Worm (Caenorhabditis elegans) whole organism, L4 larva: ENCODE data around the gene ZK742.7.

Experiments used
- Y48G9A.11 ChIP-seq: fragments of 200-800 bp; sonication (Bioruptor generic); IDR thresholded peaks from 2 replicates; pipeline ENCODE4 v1.3.6; 2022; ENCODE audit warnings: missing genetic modification reagents, missing genetic modification characterization, missing compliant biosample characterization
- ZK546.5 ChIP-seq, 2 experiments: sonication (generic microtip); optimal IDR thresholded peaks; 2 replicates each; lab custom pipeline; 2017; ENCODE audit warnings: missing biosample characterization in 2 of 2, missing genetic modification characterization in 2 of 2
- nhr-11 ChIP-seq: fragments of 150-350 bp; optimal IDR thresholded peaks from 2 replicates; lab custom pipeline; 2014; ENCODE audit warnings: missing biosample characterization, missing genetic modification characterization
- pha-4 ChIP-seq, 2 experiments: fragments of 150-350 bp in 1 of 2; fragments of 200-800 bp in 1 of 2; sonication (Bioruptor generic) in 1 of 2; IDR thresholded peaks in 1 of 2; optimal IDR thresholded peaks in 1 of 2; 2 replicates each; pipeline versions ENCODE4 v1.3.6 to Lab custom; 2014 to 2022; ENCODE audit warnings: missing genetic modification characterization in 2 of 2, missing genetic modification reagents in 2 of 2, missing biosample characterization in 1 of 2, missing compliant biosample characterization in 1 of 2
- tra-1 ChIP-seq: fragments of 200-800 bp; sonication (Bioruptor generic); IDR thresholded peaks from 2 replicates; pipeline ENCODE4 v1.3.6; 2022; ENCODE audit warnings: missing genetic modification reagents, missing genetic modification characterization, missing compliant biosample characterization
- unc-62 ChIP-seq, 3 experiments: fragments of 150-350 bp in 1 of 3; sonication (generic microtip); optimal IDR thresholded peaks in 2 of 3; peaks in 1 of 3; 1 replicate in 1 of 3; 2 replicates in 2 of 3; lab custom pipeline; 2014 to 2017; ENCODE audit warnings: missing biosample characterization in 3 of 3, missing genetic modification characterization in 3 of 3, missing genetic modification reagents in 3 of 3, missing genotype in 1 of 3

- no peak for TF ChIP-seq unc-62 (GFP tag; optimal IDR thresholded peaks at IDR 0.05 in 1 of 2; lab: Kevin White, UChicago)
- TF ChIP-seq unc-62 (tag; optimal IDR thresholded peaks at IDR 0.05; lab: Kevin White, UChicago) = no peak
- TF ChIP-seq nhr-11 (tag; lab: Kevin White, UChicago) = no peak
- no peak for TF ChIP-seq Y48G9A.11 (GFP tag; lab: Robert Waterston, UW)
- TF ChIP-seq ZK546.5 (tag; optimal IDR thresholded peaks at IDR 0.05; lab: Kevin White, UChicago) = no peak
- no peak for TF ChIP-seq pha-4 (GFP tag; IDR thresholded peaks at IDR 0.05; lab: Robert Waterston, UW)
- TF ChIP-seq pha-4 (tag; optimal IDR thresholded peaks at IDR 0.05; lab: Kevin White, UChicago) = no peak
- TF ChIP-seq tra-1 (GFP tag; lab: Robert Waterston, UW) = no peak
Measured at ce11 chrV:7848251-7848650, 50.1 kb downstream of the ZK742.7 start.
